Worm (Caenorhabditis elegans) whole organism, L2 larva: ENCODE results near the gene C17H11.4.

ENCODE experiments used
- C34F6.9 ChIP-seq: fragments of 150-350 bp; optimal IDR thresholded peaks from 2 replicates; lab custom pipeline; 2014; ENCODE audit warnings: missing biosample characterization, missing genetic modification characterization
- R02D3.7 ChIP-seq: fragments of 150-350 bp; optimal IDR thresholded peaks from 2 replicates; lab custom pipeline; 2014; ENCODE audit warnings: missing biosample characterization, missing genetic modification characterization
- Y55F3AM.14 ChIP-seq: fragments of 200-800 bp; sonication (Bioruptor generic); optimal IDR thresholded peaks from 2 replicates; lab custom pipeline; 2018; ENCODE audit warnings: mild to moderate bottlenecking, missing genetic modification characterization, missing compliant biosample characterization
- ZK546.5 ChIP-seq: sonication (generic microtip); optimal IDR thresholded peaks from 2 replicates; lab custom pipeline; 2017; ENCODE audit warnings: missing biosample characterization, missing genetic modification characterization
- alr-1 ChIP-seq: fragments of 150-350 bp; optimal IDR thresholded peaks from 2 replicates; lab custom pipeline; 2014; ENCODE audit warnings: missing biosample characterization, missing genetic modification characterization
- aly-2 ChIP-seq: fragments of 150-350 bp; optimal IDR thresholded peaks from 2 replicates; lab custom pipeline; 2014; ENCODE audit warnings: missing biosample characterization, missing genetic modification characterization
- ama-1 ChIP-seq: fragments of 150-350 bp; optimal IDR thresholded peaks from 2 replicates; lab custom pipeline; 2018; ENCODE audit warnings: inconsistent platforms
- blmp-1 ChIP-seq: sonication (generic microtip); optimal IDR thresholded peaks from 2 replicates; lab custom pipeline; 2017; ENCODE audit warnings: missing genetic modification characterization, mild to moderate bottlenecking, missing compliant biosample characterization, antibody characterized with exemption, moderate library complexity; ENCODE audit not compliant: insufficient read depth
- ceh-16 ChIP-seq: fragments of 150-350 bp; optimal IDR thresholded peaks from 2 replicates; lab custom pipeline; 2014; ENCODE audit warnings: missing biosample characterization, missing genetic modification characterization
- ceh-82 ChIP-seq: fragments of 150-350 bp; optimal IDR thresholded peaks from 2 replicates; lab custom pipeline; 2014; ENCODE audit warnings: missing biosample characterization, missing genetic modification characterization
- crh-2 ChIP-seq: sonication (generic microtip); optimal IDR thresholded peaks from 2 replicates; lab custom pipeline; 2017; ENCODE audit warnings: missing biosample characterization, missing genetic modification characterization
- dmd-4 ChIP-seq: sonication (generic microtip); optimal IDR thresholded peaks from 2 replicates; lab custom pipeline; 2017; ENCODE audit warnings: missing biosample characterization, missing genetic modification characterization
- egl-27 ChIP-seq: sonication (generic microtip); optimal IDR thresholded peaks from 3 replicates; lab custom pipeline; 2017; ENCODE audit warnings: missing biosample characterization, missing genetic modification reagents, missing genetic modification characterization
- elt-3 ChIP-seq: sonication (generic microtip); optimal IDR thresholded peaks from 2 replicates; lab custom pipeline; 2017; ENCODE audit warnings: missing biosample characterization, missing genetic modification characterization
- fos-1 ChIP-seq: fragments of 150-350 bp; optimal IDR thresholded peaks from 2 replicates; lab custom pipeline; 2014; ENCODE audit warnings: missing biosample characterization, missing genetic modification characterization
- gmeb-1 ChIP-seq: fragments of 150-350 bp; optimal IDR thresholded peaks from 2 replicates; lab custom pipeline; 2014; ENCODE audit warnings: missing biosample characterization, missing genetic modification characterization
- lin-13 ChIP-seq: fragments of 150-350 bp; optimal IDR thresholded peaks from 2 replicates; lab custom pipeline; 2014; ENCODE audit warnings: missing biosample characterization, missing genetic modification reagents, missing genetic modification characterization
- lin-39 ChIP-seq: fragments of 150-350 bp; optimal IDR thresholded peaks from 2 replicates; lab custom pipeline; 2014; ENCODE audit warnings: missing biosample characterization, missing genetic modification reagents, missing genetic modification characterization
- lsy-2 ChIP-seq, 2 experiments: fragments of 150-350 bp in 1 of 2; sonication (generic microtip) in 1 of 2; optimal IDR thresholded peaks; 2 replicates each; lab custom pipeline; 2014 to 2017; ENCODE audit warnings: missing biosample characterization in 2 of 2, missing genetic modification characterization in 2 of 2
- mab-5 ChIP-seq: fragments of 150-350 bp; optimal IDR thresholded peaks from 2 replicates; lab custom pipeline; 2014; ENCODE audit warnings: missing biosample characterization, missing genetic modification characterization
- mbf-1 ChIP-seq: sonication (generic microtip); optimal IDR thresholded peaks from 2 replicates; lab custom pipeline; 2017; ENCODE audit warnings: missing biosample characterization, missing genetic modification characterization
- nhr-10 ChIP-seq: sonication (generic microtip); optimal IDR thresholded peaks from 2 replicates; lab custom pipeline; 2017; ENCODE audit warnings: missing biosample characterization, missing genetic modification characterization
- nhr-11 ChIP-seq: fragments of 150-350 bp; optimal IDR thresholded peaks from 2 replicates; lab custom pipeline; 2014; ENCODE audit warnings: missing biosample characterization, missing genetic modification characterization
- nhr-12 ChIP-seq: fragments of 150-350 bp; optimal IDR thresholded peaks from 2 replicates; lab custom pipeline; 2014; ENCODE audit warnings: missing biosample characterization, missing genetic modification characterization
- nhr-129 ChIP-seq: fragments of 150-350 bp; optimal IDR thresholded peaks from 2 replicates; lab custom pipeline; 2014; ENCODE audit warnings: missing biosample characterization, missing genetic modification characterization
- nhr-21 ChIP-seq: fragments of 150-350 bp; optimal IDR thresholded peaks from 2 replicates; lab custom pipeline; 2014; ENCODE audit warnings: missing biosample characterization, missing genetic modification characterization
- nhr-23 ChIP-seq: fragments of 150-350 bp; optimal IDR thresholded peaks from 2 replicates; lab custom pipeline; 2014; ENCODE audit warnings: missing biosample characterization, missing genetic modification reagents, missing genetic modification characterization
- nhr-25 ChIP-seq: fragments of 150-350 bp; sonication (generic microtip); optimal IDR thresholded peaks from 3 replicates; lab custom pipeline; 2014; ENCODE audit warnings: missing biosample characterization, missing genetic modification characterization
- nhr-77 ChIP-seq: fragments of 150-350 bp; optimal IDR thresholded peaks from 2 replicates; lab custom pipeline; 2014; ENCODE audit warnings: missing biosample characterization, missing genetic modification characterization
- sem-4 ChIP-seq: fragments of 150-350 bp; optimal IDR thresholded peaks from 2 replicates; lab custom pipeline; 2014; ENCODE audit warnings: missing biosample characterization, missing genetic modification reagents, missing genetic modification characterization
- sma-3 ChIP-seq: sonication (generic microtip); optimal IDR thresholded peaks from 2 replicates; lab custom pipeline; 2016; ENCODE audit warnings: missing genetic modification reagents, missing genetic modification characterization, missing compliant biosample characterization
- sma-9 ChIP-seq, 2 experiments: fragments of 150-350 bp in 1 of 2; sonication (generic microtip) in 1 of 2; optimal IDR thresholded peaks; 2 replicates each; lab custom pipeline; 2014 to 2016; ENCODE audit warnings: missing genetic modification characterization in 2 of 2, mild to moderate bottlenecking in 1 of 2, missing biosample characterization in 1 of 2, missing compliant biosample characterization in 1 of 2, missing genetic modification reagents in 1 of 2, moderate library complexity in 1 of 2
- snpc-4 ChIP-seq: fragments of 150-350 bp; optimal IDR thresholded peaks from 2 replicates; lab custom pipeline; 2014; ENCODE audit warnings: missing biosample characterization, missing genetic modification characterization
- unc-39 ChIP-seq: fragments of 150-350 bp; optimal IDR thresholded peaks from 2 replicates; lab custom pipeline; 2014; ENCODE audit warnings: missing biosample characterization, missing genetic modification characterization
- unc-55 ChIP-seq: fragments of 150-350 bp; sonication (generic microtip); optimal IDR thresholded peaks from 3 replicates; lab custom pipeline; 2014; ENCODE audit warnings: missing biosample characterization, missing genetic modification reagents, missing genetic modification characterization
- unc-62 ChIP-seq: fragments of 150-350 bp; optimal IDR thresholded peaks from 2 replicates; lab custom pipeline; 2014; ENCODE audit warnings: missing biosample characterization, missing genetic modification reagents, missing genetic modification characterization
- zag-1 ChIP-seq: fragments of 150-350 bp; optimal IDR thresholded peaks from 2 replicates; lab custom pipeline; 2014; ENCODE audit warnings: missing biosample characterization, missing genetic modification characterization
- ztf-1 ChIP-seq: fragments of 200-800 bp; sonication (Bioruptor generic); conservative IDR thresholded peaks from 2 replicates; pipeline ENCODE4 v1.3.6; 2022; ENCODE audit warnings: missing genetic modification characterization, missing compliant biosample characterization
- ztf-11 ChIP-seq: sonication (generic microtip); optimal IDR thresholded peaks from 2 replicates; lab custom pipeline; 2017; ENCODE audit warnings: missing biosample characterization, missing genetic modification characterization
- ztf-4 ChIP-seq: fragments of 150-350 bp; optimal IDR thresholded peaks from 2 replicates; lab custom pipeline; 2014; ENCODE audit warnings: missing biosample characterization, missing genetic modification characterization

C17H11.4 gene

DNA sequence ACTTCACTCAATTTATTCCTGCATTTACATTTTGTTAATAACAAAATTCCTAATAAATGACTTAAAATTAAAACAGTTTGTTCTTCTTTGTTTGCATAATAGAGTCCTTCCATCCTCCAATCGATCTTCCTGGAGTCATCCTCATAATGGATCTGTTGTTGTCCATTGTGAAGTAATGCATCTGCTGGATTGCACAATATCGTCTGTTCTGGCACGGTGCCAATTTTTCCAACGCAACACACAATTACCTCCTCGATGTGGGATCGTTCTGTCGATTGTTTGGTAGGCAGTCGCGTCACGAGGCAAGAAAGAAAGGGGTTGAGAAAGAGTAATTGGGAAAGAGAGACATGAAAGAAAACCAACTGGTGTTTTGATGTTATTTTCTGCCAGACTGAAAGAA is 21.4 kb downstream of the C17H11.4 start (continued):
- peak; percentile 16 for TF ChIP-seq ama-1 (lab: Kevin White, UChicago)
- TF ChIP-seq sma-3 = no peak
- TF ChIP-seq ceh-82 (tag; lab: Kevin White, UChicago) = no peak
- TF ChIP-seq lsy-2 (tag; optimal IDR thresholded peaks at IDR 0.05; lab: Kevin White, UChicago) = peak in 1 of 2 experiments; percentile 13

DNA sequence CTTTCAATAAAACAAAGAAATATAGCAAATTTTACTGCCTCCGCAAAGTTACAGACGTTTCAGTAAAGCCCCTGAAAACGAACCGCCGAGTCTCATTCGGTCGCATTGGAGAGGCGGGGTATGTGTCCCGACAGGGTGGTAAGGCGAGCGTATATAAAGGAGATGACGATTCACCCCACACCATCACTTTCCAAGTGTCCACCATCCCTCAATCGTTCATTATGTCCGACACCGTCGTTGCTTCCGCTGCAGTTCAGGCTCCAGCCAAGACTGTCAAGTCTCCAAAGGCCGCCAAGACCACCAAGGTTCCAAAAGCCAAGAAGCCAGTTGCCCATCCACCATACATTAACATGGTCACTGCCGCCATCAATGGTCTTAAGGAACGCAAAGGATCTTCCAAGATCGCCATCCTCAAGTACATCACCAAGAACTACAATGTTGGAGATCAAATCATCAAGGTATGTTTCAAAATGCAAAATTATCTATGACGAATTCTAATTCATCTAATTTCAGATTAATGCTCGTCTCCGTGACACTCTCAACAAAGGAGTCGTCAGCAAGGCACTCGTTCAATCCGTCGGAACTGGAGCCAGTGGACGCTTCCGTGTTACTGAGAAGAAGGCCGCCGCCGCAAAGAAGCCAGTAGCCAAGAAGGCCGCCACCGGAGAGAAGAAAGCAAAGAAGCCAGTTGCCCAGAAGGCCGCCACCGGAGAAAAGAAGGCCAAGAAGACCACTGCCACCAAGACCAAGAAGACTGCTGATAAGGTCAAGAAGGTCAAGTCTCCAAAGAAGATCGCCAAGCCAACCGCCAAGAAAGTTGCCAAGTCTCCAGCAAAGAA is 22.2 kb downstream of the C17H11.4 start, which contains the start of gene hil-3:
Gene hil-3, plus strand, starts transcription at position 195 of the 839 bp plus-strand sequence.
- TF ChIP-seq snpc-4 (no peak), unc-62 (GFP tag; lab: Kevin White, UChicago) (no peak), nhr-129 (tag; lab: Kevin White, UChicago) (peak; percentile 58), nhr-11 (tag; lab: Kevin White, UChicago) (no peak), gmeb-1 (tag; lab: Kevin White, UChicago) (no peak), ceh-16 (tag; lab: Kevin White, UChicago) (peak; percentile 22), nhr-25 (tag; lab: Kevin White, UChicago) (peak; percentile 56), Y55F3AM.14 (GFP tag; lab: Kevin White, UChicago) (no peak), elt-3 (no peak), nhr-21 (tag; lab: Kevin White, UChicago) (no peak), ceh-82 (tag; lab: Kevin White, UChicago) (no peak), sma-9 (GFP tag; optimal IDR thresholded peaks at IDR 0.05; lab: Kevin White, UChicago) (peak; percentile 39), sma-9 (tag; optimal IDR thresholded peaks at IDR 0.05; lab: Kevin White, UChicago) (no peak), ZK546.5 (no peak), unc-55 (peak; percentile 66), fos-1 (no peak), lin-13 (GFP tag; lab: Kevin White, UChicago) (peak; percentile 11), ztf-11 (tag; lab: Kevin White, UChicago) (no peak), lin-39 (tag; lab: Kevin White, UChicago) (no peak), lsy-2 (tag; optimal IDR thresholded peaks at IDR 0.05; lab: Kevin White, UChicago) (peak in 1 of 2 experiments; percentile 45), nhr-12 (tag; lab: Kevin White, UChicago) (no peak), C34F6.9 (tag; lab: Kevin White, UChicago) (peak; percentile 52), aly-2 (no peak), alr-1 (tag; lab: Kevin White, UChicago) (no peak), nhr-77 (tag; lab: Kevin White, UChicago) (no peak), nhr-23 (no peak), sem-4 (tag; lab: Kevin White, UChicago) (peak; percentile 11)

DNA sequence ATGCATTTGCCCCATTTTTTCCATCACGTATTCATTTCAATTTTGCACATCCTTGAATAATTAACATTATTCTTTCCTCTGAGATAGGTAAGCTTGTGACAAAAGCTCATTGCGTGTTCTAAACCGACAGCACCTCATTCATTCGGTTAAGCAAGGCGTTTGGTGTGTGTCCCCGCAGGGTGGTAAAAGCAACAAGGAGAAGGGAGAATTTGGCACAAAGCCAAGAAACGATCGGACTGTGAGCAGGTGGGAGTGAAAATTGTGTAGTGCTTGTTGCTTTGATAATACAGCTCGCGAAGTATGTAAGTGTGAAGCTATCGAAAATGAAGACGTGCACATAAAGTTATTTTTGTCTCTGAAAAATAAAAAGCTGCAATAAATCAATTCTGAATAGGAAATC is 24.3 kb downstream of the C17H11.4 start:
- no peak for TF ChIP-seq nhr-25 (tag; lab: Kevin White, UChicago)
- no peak for TF ChIP-seq nhr-21 (tag; lab: Kevin White, UChicago)
- TF ChIP-seq ztf-1 (GFP tag; lab: Robert Waterston, UW) = no peak
- peak; percentile 52 for TF ChIP-seq unc-55
- no peak for TF ChIP-seq nhr-12 (tag; lab: Kevin White, UChicago)
- no peak for TF ChIP-seq ztf-4 (tag; lab: Kevin White, UChicago)
- peak; percentile 70 for TF ChIP-seq nhr-129 (tag; lab: Kevin White, UChicago)
- TF ChIP-seq lsy-2 (tag; optimal IDR thresholded peaks at IDR 0.05; lab: Kevin White, UChicago) = peak in 1 of 2 experiments; percentile 50
- TF ChIP-seq ama-1 (lab: Kevin White, UChicago) = no peak
- TF ChIP-seq C34F6.9 (tag; lab: Kevin White, UChicago) = peak; percentile 39
- TF ChIP-seq alr-1 (tag; lab: Kevin White, UChicago) = no peak
- TF ChIP-seq zag-1 = no peak
- TF ChIP-seq gmeb-1 (tag; lab: Kevin White, UChicago) = no peak
- no peak for TF ChIP-seq snpc-4
- TF ChIP-seq sma-9 (GFP tag; optimal IDR thresholded peaks at IDR 0.05; lab: Kevin White, UChicago) = peak; percentile 13
- no peak for TF ChIP-seq sma-9 (tag; optimal IDR thresholded peaks at IDR 0.05; lab: Kevin White, UChicago)
- TF ChIP-seq ceh-16 (tag; lab: Kevin White, UChicago) = no peak
- TF ChIP-seq sem-4 (tag; lab: Kevin White, UChicago) = no peak
- no peak for TF ChIP-seq egl-27 (tag; lab: Kevin White, UChicago)
- no peak for TF ChIP-seq dmd-4 (tag; lab: Kevin White, UChicago)
- TF ChIP-seq nhr-77 (tag; lab: Kevin White, UChicago) = no peak
- peak; percentile 3 for TF ChIP-seq lin-13 (GFP tag; lab: Kevin White, UChicago)
- no peak for TF ChIP-seq ztf-11 (tag; lab: Kevin White, UChicago)
- peak; percentile 24 for TF ChIP-seq crh-2 (tag; lab: Kevin White, UChicago)
- no peak for TF ChIP-seq Y55F3AM.14 (GFP tag; lab: Kevin White, UChicago)
- no peak for TF ChIP-seq R02D3.7 (tag; lab: Kevin White, UChicago)
- no peak for TF ChIP-seq mbf-1 (tag; lab: Kevin White, UChicago)
- no peak for TF ChIP-seq fos-1
- no peak for TF ChIP-seq unc-39 (tag; lab: Kevin White, UChicago)
- no peak for TF ChIP-seq elt-3
- TF ChIP-seq mab-5 (tag; lab: Kevin White, UChicago) = no peak
- TF ChIP-seq nhr-10 = no peak
- TF ChIP-seq lin-39 (tag; lab: Kevin White, UChicago) = no peak
- TF ChIP-seq blmp-1 (tag; lab: Kevin White, UChicago) = no peak
